Fruit fly (Drosophila melanogaster): ENCODE results near the gene Nrx-1.
A peak's percentile ranks its signal among the peaks of the same experiment; 100 is the strongest.

Gene Nrx-1

dm6 chr3R:22528264-22529158 is 60.2 kb downstream of the Nrx-1 start, which contains the start of gene CG5346 (continued):
- TF ChIP-seq CG15269 (tag; optimal IDR thresholded peaks at IDR 0.05): no peak
- peak; percentile 45; the same call in 1 of the 2 replicates for TF ChIP-seq NFAT (GFP tag; IDR thresholded peaks at IDR 0.05)
- no peak for TF ChIP-seq CG10543 (GFP tag; optimal IDR thresholded peaks at IDR 0.05)
- no peak for TF ChIP-seq CG14050 (GFP tag; IDR thresholded peaks at IDR 0.05)
- TF ChIP-seq CG9876 (GFP tag; optimal IDR thresholded peaks at IDR 0.05): no peak
- no peak for TF ChIP-seq ab (GFP tag; optimal IDR thresholded peaks at IDR 0.05)
- TF ChIP-seq peb (GFP tag; IDR thresholded peaks at IDR 0.05): no peak
- TF ChIP-seq CG8388 (GFP tag; optimal IDR thresholded peaks at IDR 0.05): no peak
- no peak for TF ChIP-seq Hr51 (GFP tag; optimal IDR thresholded peaks at IDR 0.05)
- TF ChIP-seq CrebB (tag; optimal IDR thresholded peaks at IDR 0.05): no peak
- no peak for TF ChIP-seq CG10959 (GFP tag; IDR thresholded peaks at IDR 0.05)
- no peak for TF ChIP-seq CG5245 (GFP tag; optimal IDR thresholded peaks at IDR 0.05)
- TF ChIP-seq ftz-f1 (GFP tag; optimal IDR thresholded peaks at IDR 0.05): no peak
- TF ChIP-seq CG17612 (GFP tag; IDR thresholded peaks at IDR 0.05): no peak
- no peak for TF ChIP-seq CG15479 (GFP tag; optimal IDR thresholded peaks at IDR 0.05)
- TF ChIP-seq CG16813 (GFP tag; IDR thresholded peaks at IDR 0.05; ENCODE audit: partially characterized antibody): peak; percentile 88
- no peak for TF ChIP-seq vvl (GFP tag; IDR thresholded peaks at IDR 0.05)
- no peak for TF ChIP-seq Neu2 (GFP tag; optimal IDR thresholded peaks at IDR 0.05; ENCODE audit: borderline replicate concordance)
- TF ChIP-seq Doc3 (GFP tag; IDR thresholded peaks at IDR 0.05; ENCODE audit: partially characterized antibody): peak; percentile 55; the same call in 2 of the 3 replicates
- no peak for TF ChIP-seq D (optimal IDR thresholded peaks at IDR 0.05)
- TF ChIP-seq D (GFP tag; optimal IDR thresholded peaks at IDR 0.05): no peak
- TF ChIP-seq MESR4 (GFP tag; optimal IDR thresholded peaks at IDR 0.05): peak; percentile 14
- TF ChIP-seq TFAM (GFP tag; optimal IDR thresholded peaks at IDR 0.05): no peak
- TF ChIP-seq H15 (GFP tag; IDR thresholded peaks at IDR 0.05): no peak
- TF ChIP-seq Ets97D (GFP tag; optimal IDR thresholded peaks at IDR 0.05): peak; percentile 23
- no peak for TF ChIP-seq ham (GFP tag; IDR thresholded peaks at IDR 0.05)
- no peak for TF ChIP-seq esg (GFP tag; conservative IDR thresholded peaks at IDR 0.05)
- TF ChIP-seq CkIIα-i1 (GFP tag; IDR thresholded peaks at IDR 0.05): no peak
- TF ChIP-seq cato (GFP tag; optimal IDR thresholded peaks at IDR 0.05; ENCODE audit: borderline replicate concordance): no peak
- TF ChIP-seq Poxn (GFP tag; IDR thresholded peaks at IDR 0.05): no peak
- TF ChIP-seq CG2889 (GFP tag; IDR thresholded peaks at IDR 0.05): no peak
- TF ChIP-seq CG10321 (GFP tag; IDR thresholded peaks at IDR 0.05): no peak
- TF ChIP-seq cas (GFP tag; IDR thresholded peaks at IDR 0.05): no peak
- no peak for TF ChIP-seq unpg (GFP tag; optimal IDR thresholded peaks at IDR 0.05)
- no peak for TF ChIP-seq prd (optimal IDR thresholded peaks at IDR 0.05)
- no peak for TF ChIP-seq prd (GFP tag; IDR thresholded peaks at IDR 0.05)
- TF ChIP-seq Hr78 (GFP tag; optimal IDR thresholded peaks at IDR 0.05): no peak
- TF ChIP-seq dmrt99B (tag; optimal IDR thresholded peaks at IDR 0.05): no peak
- peak; percentile 84 for TF ChIP-seq CG42726 (GFP tag; IDR thresholded peaks at IDR 0.05; ENCODE audit: partially characterized antibody)
- no peak for TF ChIP-seq Atf6 (GFP tag; IDR thresholded peaks at IDR 0.05)
- TF ChIP-seq tgo (GFP tag; IDR thresholded peaks at IDR 0.05): no peak
- TF ChIP-seq CG3407 (GFP tag; optimal IDR thresholded peaks at IDR 0.05): no peak
- no peak for TF ChIP-seq sim (GFP tag; IDR thresholded peaks at IDR 0.05)
- TF ChIP-seq p53 (GFP tag; optimal IDR thresholded peaks at IDR 0.05): no peak
- TF ChIP-seq Taf1 (GFP tag; IDR thresholded peaks at IDR 0.05): no peak
- TF ChIP-seq Med (GFP tag): peak; percentile 58
- no peak for TF ChIP-seq Meics (GFP tag; optimal IDR thresholded peaks at IDR 0.05)
- no peak for TF ChIP-seq CG6689 (GFP tag; IDR thresholded peaks at IDR 0.05)
- TF ChIP-seq CG6272 (GFP tag; IDR thresholded peaks at IDR 0.05): no peak
- TF ChIP-seq CG8281 (tag; optimal IDR thresholded peaks at IDR 0.05): no peak

Data from whole organism, embryonic.